Fruit fly (Drosophila melanogaster) whole organism, embryonic: ENCODE measurements around the gene Slu7.
A peak's percentile ranks its signal among the peaks of the same experiment; 100 is the strongest.

Experiments used
- Blimp-1 ChIP-seq: fragments of 200-800 bp; sonication (Bioruptor generic); optimal IDR thresholded peaks from 3 replicates; lab custom pipeline; 2018; ENCODE audit warnings: missing biosample characterization, missing genetic modification characterization, mild to moderate bottlenecking, moderate library complexity, missing genetic modification reagents
- C15 ChIP-seq: fragments of 200-800 bp; sonication (Bioruptor generic); IDR thresholded peaks from 3 replicates; pipeline ENCODE4 v1.3.6; 2022; ENCODE audit warnings: missing biosample characterization, missing genetic modification characterization
- CG10274 ChIP-seq: fragments of 200-800 bp; sonication (Bioruptor generic); optimal IDR thresholded peaks from 3 replicates; lab custom pipeline; 2017; ENCODE audit warnings: missing biosample characterization, mild to moderate bottlenecking, missing genetic modification characterization
- CG10321 ChIP-seq: fragments of 200-800 bp; sonication (Bioruptor generic); IDR thresholded peaks from 2 replicates; pipeline ENCODE4 v1.3.6; 2022; ENCODE audit warnings: missing biosample characterization, missing genetic modification characterization
- CG11398 ChIP-seq: fragments of 200-800 bp; sonication (Bioruptor generic); optimal IDR thresholded peaks from 2 replicates; lab custom pipeline; 2016; ENCODE audit warnings: missing biosample characterization, missing genetic modification characterization
- CG12104 ChIP-seq: fragments of 200-800 bp; sonication (Bioruptor generic); optimal IDR thresholded peaks from 3 replicates; lab custom pipeline; 2016; ENCODE audit warnings: missing biosample characterization, missing genetic modification characterization
- CG12155 ChIP-seq: fragments of 200-800 bp; sonication (Bioruptor generic); optimal IDR thresholded peaks from 3 replicates; lab custom pipeline; 2016; ENCODE audit warnings: missing biosample characterization, missing genetic modification characterization
- CG12659 ChIP-seq: fragments of 200-800 bp; sonication (Bioruptor generic); optimal IDR thresholded peaks from 3 replicates; lab custom pipeline; 2017; ENCODE audit warnings: mild to moderate bottlenecking, missing biosample characterization, missing genetic modification reagents, missing genetic modification characterization
- CG12769 ChIP-seq: fragments of 200-800 bp; sonication (Bioruptor generic); optimal IDR thresholded peaks from 2 replicates; lab custom pipeline; 2019; ENCODE audit warnings: missing biosample characterization, mild to moderate bottlenecking, missing genetic modification characterization, moderate library complexity
- CG13424 ChIP-seq: fragments of 200-800 bp; sonication (Bioruptor generic); optimal IDR thresholded peaks from 2 replicates; lab custom pipeline; 2019; ENCODE audit warnings: missing biosample characterization, mild to moderate bottlenecking, missing genetic modification characterization, moderate library complexity
- CG13775 ChIP-seq: fragments of 200-800 bp; sonication (Bioruptor generic); optimal IDR thresholded peaks from 3 replicates; lab custom pipeline; 2017; ENCODE audit warnings: missing biosample characterization, mild to moderate bottlenecking, missing genetic modification characterization
- CG15514 ChIP-seq: fragments of 200-800 bp; sonication (Bioruptor generic); optimal IDR thresholded peaks from 3 replicates; lab custom pipeline; 2017; ENCODE audit warnings: missing biosample characterization, missing genetic modification characterization, mild to moderate bottlenecking, moderate library complexity, missing genetic modification reagents
- CG16779 ChIP-seq: fragments of 200-800 bp; sonication (Bioruptor generic); IDR thresholded peaks from 2 replicates; pipeline ENCODE4 v1.3.6; 2022; ENCODE audit warnings: missing biosample characterization, missing genetic modification characterization
- CG16813 ChIP-seq: fragments of 200-800 bp; sonication (Bioruptor generic); IDR thresholded peaks from 3 replicates; pipeline ENCODE4 v1.3.6; 2022; ENCODE audit warnings: missing biosample characterization, missing genetic modification characterization; ENCODE audit not compliant: partially characterized antibody
- CG17568 ChIP-seq: fragments of 200-800 bp; sonication (Bioruptor generic); optimal IDR thresholded peaks from 2 replicates; lab custom pipeline; 2018; ENCODE audit warnings: missing biosample characterization, mild to moderate bottlenecking, missing genetic modification characterization, moderate library complexity
- CG18262 ChIP-seq: fragments of 200-800 bp; optimal IDR thresholded peaks from 3 replicates; lab custom pipeline; 2019; ENCODE audit warnings: missing biosample characterization, mild to moderate bottlenecking, missing genetic modification characterization, moderate library complexity
- CG32532 ChIP-seq: fragments of 200-800 bp; sonication (Bioruptor generic); IDR thresholded peaks from 2 replicates; pipeline ENCODE4 v1.3.6; 2022; ENCODE audit warnings: missing biosample characterization, missing genetic modification characterization
- CG34224 ChIP-seq: fragments of 200-800 bp; sonication (Bioruptor generic); IDR thresholded peaks from 3 replicates; pipeline ENCODE4 v1.3.6; 2022; ENCODE audit warnings: missing biosample characterization, missing genetic modification characterization; ENCODE audit not compliant: partially characterized antibody
- CG4404 ChIP-seq: fragments of 200-800 bp; sonication (Bioruptor generic); IDR thresholded peaks from 2 replicates; pipeline ENCODE4 v1.3.6; 2022; ENCODE audit warnings: missing biosample characterization, missing genetic modification characterization
- CG5245 ChIP-seq: fragments of 200-800 bp; sonication (Bioruptor generic); optimal IDR thresholded peaks from 3 replicates; lab custom pipeline; 2016; ENCODE audit warnings: missing biosample characterization, missing genetic modification characterization
- CG6254 ChIP-seq: fragments of 200-800 bp; sonication (Bioruptor generic); optimal IDR thresholded peaks from 3 replicates; lab custom pipeline; 2017; ENCODE audit warnings: mild to moderate bottlenecking, missing biosample characterization, missing genetic modification reagents, missing genetic modification characterization
- CG6765 ChIP-seq: fragments of 200-800 bp; sonication (Bioruptor generic); optimal IDR thresholded peaks from 3 replicates; lab custom pipeline; 2017; ENCODE audit warnings: missing biosample characterization, mild to moderate bottlenecking, missing genetic modification characterization
- CG8089 ChIP-seq: fragments of 200-800 bp; sonication (Bioruptor generic); optimal IDR thresholded peaks from 3 replicates; lab custom pipeline; 2016; ENCODE audit warnings: missing biosample characterization, missing genetic modification characterization
- CG8359 ChIP-seq: fragments of 200-800 bp; sonication (Bioruptor generic); optimal IDR thresholded peaks from 2 replicates; lab custom pipeline; 2017; ENCODE audit warnings: missing biosample characterization, mild to moderate bottlenecking, missing genetic modification characterization, borderline replicate concordance
- Eip74EF ChIP-seq, 2 experiments: fragments of 200-800 bp in 1 of 2; fragments of >200 bp in 1 of 2; sonication (Bioruptor generic) in 1 of 2; optimal IDR thresholded peaks; 2 replicates each; lab custom pipeline; 2017 to 2019; ENCODE audit warnings: missing biosample characterization in 2 of 2, missing genetic modification characterization in 2 of 2, mild to moderate bottlenecking in 1 of 2, moderate library complexity in 1 of 2
- Elba2 ChIP-seq: fragments of 200-800 bp; sonication (Bioruptor generic); optimal IDR thresholded peaks from 3 replicates; lab custom pipeline; 2016; ENCODE audit warnings: missing biosample characterization, missing genetic modification characterization
- HLH4C ChIP-seq: fragments of 200-800 bp; sonication (Bioruptor generic); IDR thresholded peaks from 3 replicates; pipeline ENCODE4 v1.3.6; 2022; ENCODE audit warnings: missing biosample characterization, missing genetic modification characterization; ENCODE audit not compliant: partially characterized antibody
- Hand ChIP-seq: fragments of 200-800 bp; sonication (Bioruptor generic); optimal IDR thresholded peaks from 2 replicates; lab custom pipeline; 2017; ENCODE audit warnings: mild to moderate bottlenecking, missing biosample characterization, missing genetic modification reagents, missing genetic modification characterization
- Hr3 ChIP-seq: fragments of 200-800 bp; sonication (Bioruptor generic); optimal IDR thresholded peaks from 3 replicates; lab custom pipeline; 2016; ENCODE audit warnings: missing biosample characterization, missing genetic modification characterization
- Hr39 ChIP-seq: fragments of >200 bp; optimal IDR thresholded peaks from 2 replicates; lab custom pipeline; 2017
- Oaz ChIP-seq: fragments of 200-800 bp; sonication (Bioruptor generic); IDR thresholded peaks from 2 replicates; pipeline ENCODE4 v1.3.6; 2022; ENCODE audit warnings: missing biosample characterization, missing genetic modification characterization
- Rx ChIP-seq: fragments of 200-800 bp; sonication (Bioruptor generic); IDR thresholded peaks from 2 replicates; pipeline ENCODE4 v1.3.6; 2022; ENCODE audit warnings: missing biosample characterization, missing genetic modification characterization
- Sox102F ChIP-seq: fragments of 200-800 bp; sonication (Bioruptor generic); optimal IDR thresholded peaks from 2 replicates; lab custom pipeline; 2018; ENCODE audit warnings: missing biosample characterization, mild to moderate bottlenecking, missing genetic modification characterization, moderate library complexity
- Ssrp ChIP-seq: fragments of 200-800 bp; sonication (Bioruptor generic); optimal IDR thresholded peaks from 2 replicates; lab custom pipeline; 2018; ENCODE audit warnings: missing biosample characterization, mild to moderate bottlenecking, missing genetic modification characterization, moderate library complexity
- YL-1 ChIP-seq: fragments of 200-800 bp; sonication (Bioruptor generic); optimal IDR thresholded peaks from 3 replicates; lab custom pipeline; 2017; ENCODE audit warnings: missing biosample characterization, mild to moderate bottlenecking, missing genetic modification characterization
- bab2 ChIP-seq: fragments of 200-800 bp; sonication (Bioruptor generic); optimal IDR thresholded peaks from 2 replicates; lab custom pipeline; 2016; ENCODE audit warnings: missing biosample characterization, missing genetic modification characterization
- cas ChIP-seq: fragments of 200-800 bp; sonication (Bioruptor generic); IDR thresholded peaks from 2 replicates; pipeline ENCODE4 v1.3.6; 2022; ENCODE audit warnings: missing biosample characterization, missing genetic modification characterization
- danr ChIP-seq: fragments of 200-800 bp; sonication (Bioruptor generic); IDR thresholded peaks from 2 replicates; pipeline ENCODE4 v1.3.6; 2022; ENCODE audit warnings: missing biosample characterization, missing genetic modification characterization
- esg ChIP-seq: fragments of 200-800 bp; sonication (Bioruptor generic); conservative IDR thresholded peaks from 2 replicates; pipeline ENCODE4 v1.3.6; 2022; ENCODE audit warnings: missing biosample characterization, missing genetic modification characterization
- fd96Cb ChIP-seq: fragments of 200-800 bp; sonication (Bioruptor generic); optimal IDR thresholded peaks from 2 replicates; lab custom pipeline; 2018; ENCODE audit warnings: missing biosample characterization, mild to moderate bottlenecking, missing genetic modification characterization, moderate library complexity
- ftz-f1 ChIP-seq: fragments of 200-800 bp; sonication (Bioruptor generic); optimal IDR thresholded peaks from 2 replicates; lab custom pipeline; 2016; ENCODE audit warnings: missing biosample characterization, missing genetic modification characterization
- her ChIP-seq: fragments of 200-800 bp; sonication (Bioruptor generic); optimal IDR thresholded peaks from 2 replicates; lab custom pipeline; 2016; ENCODE audit warnings: missing biosample characterization, missing genetic modification characterization
- ind ChIP-seq: fragments of 200-800 bp; sonication (Bioruptor generic); optimal IDR thresholded peaks from 3 replicates; lab custom pipeline; 2016; ENCODE audit warnings: missing biosample characterization, missing genetic modification characterization
- jumu ChIP-seq: fragments of 200-800 bp; sonication (Bioruptor generic); optimal IDR thresholded peaks from 3 replicates; lab custom pipeline; 2016; ENCODE audit warnings: missing biosample characterization, missing genetic modification characterization
- odd ChIP-seq: fragments of 200-800 bp; sonication (Bioruptor generic); optimal IDR thresholded peaks from 2 replicates; lab custom pipeline; 2017; ENCODE audit warnings: missing biosample characterization, mild to moderate bottlenecking, missing genetic modification characterization
- schlank ChIP-seq: fragments of 200-800 bp; sonication (Bioruptor generic); optimal IDR thresholded peaks from 2 replicates; lab custom pipeline; 2018; ENCODE audit warnings: missing biosample characterization, mild to moderate bottlenecking, missing genetic modification characterization
- seq ChIP-seq: fragments of 200-800 bp; sonication (Bioruptor generic); IDR thresholded peaks from 2 replicates; pipeline ENCODE4 v1.3.6; 2022; ENCODE audit warnings: missing biosample characterization, missing genetic modification characterization
- tin ChIP-seq: fragments of 200-800 bp; sonication (Bioruptor generic); optimal IDR thresholded peaks from 3 replicates; lab custom pipeline; 2016; ENCODE audit warnings: missing biosample characterization, missing genetic modification characterization
- tio ChIP-seq: fragments of 200-800 bp; sonication (Bioruptor generic); optimal IDR thresholded peaks from 2 replicates; lab custom pipeline; 2017; ENCODE audit warnings: missing biosample characterization, missing genetic modification characterization, inconsistent platforms
- trem ChIP-seq: fragments of 200-800 bp; optimal IDR thresholded peaks from 3 replicates; lab custom pipeline; 2019; ENCODE audit warnings: missing biosample characterization, mild to moderate bottlenecking, missing genetic modification characterization, moderate library complexity
- ttk ChIP-seq: fragments of 200-800 bp; sonication (Bioruptor generic); IDR thresholded peaks from 2 replicates; pipeline ENCODE4 v2.1.2; 2022; ENCODE audit warnings: missing biosample characterization, missing genetic modification characterization
- tx ChIP-seq: fragments of 200-800 bp; sonication (Bioruptor generic); optimal IDR thresholded peaks from 2 replicates; lab custom pipeline; 2016; ENCODE audit warnings: missing biosample characterization, missing genetic modification characterization

The Slu7 gene

DNA sequence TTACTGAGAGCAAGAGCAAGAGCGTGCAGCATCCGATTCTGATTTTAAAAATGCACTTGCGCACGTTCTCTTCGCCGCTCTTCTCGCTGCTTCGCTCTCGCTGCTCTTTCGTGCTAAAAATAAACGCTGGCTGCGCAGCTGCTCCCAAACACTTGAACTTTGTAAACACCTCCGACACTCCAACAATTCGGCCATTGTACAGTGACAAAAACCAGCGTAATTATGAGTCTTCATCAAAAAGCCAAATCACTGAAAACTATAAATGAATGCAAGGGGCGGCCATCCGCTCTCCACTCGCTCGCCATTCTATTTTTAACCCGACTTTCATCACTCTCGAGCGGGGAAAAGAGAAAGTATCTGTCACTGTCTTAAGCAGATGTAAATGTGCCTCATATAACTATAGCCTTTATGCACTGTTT lies 25.8 kb upstream of the Slu7 start (continued):
- TF ChIP-seq tio (GFP tag; lab: Kevin White, UChicago) (no peak), tin (GFP tag; lab: Kevin White, UChicago) (no peak), Oaz (GFP tag; lab: Robert Waterston, UW) (no peak), Ssrp (tag; lab: Kevin White, UChicago) (no peak), C15 (GFP tag; lab: Robert Waterston, UW) (no peak), her (GFP tag; lab: Kevin White, UChicago) (peak; percentile 22), CG10274 (GFP tag; lab: Kevin White, UChicago) (no peak), CG13424 (tag; lab: Kevin White, UChicago) (peak; percentile 4), Sox102F (GFP tag; lab: Kevin White, UChicago) (no peak), CG11398 (GFP tag; lab: Kevin White, UChicago) (no peak), cas (GFP tag; lab: Robert Waterston, UW) (no peak), CG13775 (GFP tag; lab: Kevin White, UChicago) (no peak), CG12659 (no peak), CG4404 (no peak), schlank (tag; lab: Kevin White, UChicago) (no peak), CG12104 (GFP tag; lab: Kevin White, UChicago) (no peak), CG10321 (GFP tag; lab: Robert Waterston, UW) (no peak), CG12769 (peak; percentile 72), seq (no peak), ttk (GFP tag; lab: Robert Waterston, UW) (no peak), CG32532 (no peak), CG8089 (GFP tag; lab: Kevin White, UChicago) (no peak), CG6254 (GFP tag; lab: Kevin White, UChicago) (no peak), Blimp-1 (GFP tag; lab: Kevin White, UChicago) (peak; percentile 78), danr (no peak), Hr3 (GFP tag; lab: Kevin White, UChicago) (no peak), Rx (GFP tag; lab: Robert Waterston, UW) (no peak), CG18262 (tag; lab: Kevin White, UChicago) (no peak), CG6765 (GFP tag; lab: Kevin White, UChicago) (no peak), jumu (GFP tag; lab: Kevin White, UChicago) (no peak), YL-1 (GFP tag; lab: Kevin White, UChicago) (no peak), trem (tag; lab: Kevin White, UChicago) (no peak), HLH4C (GFP tag; lab: Robert Waterston, UW) (no peak), CG17568 (GFP tag; lab: Kevin White, UChicago) (no peak), CG15514 (GFP tag; lab: Kevin White, UChicago) (no peak), Eip74EF (GFP tag; optimal IDR thresholded peaks at IDR 0.05; lab: Kevin White, UChicago) (no peak), bab2 (no peak), Hr39 (lab: Kevin White, UChicago) (no peak), CG12155 (GFP tag; lab: Kevin White, UChicago) (peak; percentile 74), Hand (GFP tag; lab: Kevin White, UChicago) (no peak), CG8359 (GFP tag; lab: Kevin White, UChicago) (no peak), CG16813 (GFP tag; lab: Robert Waterston, UW) (no peak), CG16779 (GFP tag; lab: Robert Waterston, UW) (no peak), esg (GFP tag; lab: Robert Waterston, UW) (no peak), ind (GFP tag; lab: Kevin White, UChicago) (no peak), CG34224 (GFP tag; lab: Robert Waterston, UW) (no peak), Elba2 (GFP tag; lab: Kevin White, UChicago) (no peak), fd96Cb (tag; lab: Kevin White, UChicago) (no peak), CG5245 (GFP tag; lab: Kevin White, UChicago) (peak; percentile 2), ftz-f1 (GFP tag; lab: Kevin White, UChicago) (no peak), odd (GFP tag; lab: Kevin White, UChicago) (peak; percentile 4), tx (GFP tag; lab: Kevin White, UChicago) (no peak)
